Fruit fly (Drosophila melanogaster): ENCODE data around the gene MRP.

The MRP gene

dm6 chr2L:12718437-12719376 is at the start of gene MRP:
TSS of gene MRP (plus strand) at chr2L:12719045.
- TF ChIP-seq Hr83 (GFP tag; optimal IDR thresholded peaks at IDR 0.05; ENCODE audit: poor library complexity, severe bottlenecking) (no peak), Rel (GFP tag; optimal IDR thresholded peaks at IDR 0.05) (no peak), Rel (tag; optimal IDR thresholded peaks at IDR 0.05) (peak; percentile 47)

- TF ChIP-seq foxo (GFP tag; optimal IDR thresholded peaks at IDR 0.05): no peak
- no peak for TF ChIP-seq br (GFP tag; optimal IDR thresholded peaks at IDR 0.05)
- no peak for TF ChIP-seq h (GFP tag; optimal IDR thresholded peaks at IDR 0.05)
- TF ChIP-seq CG32264 (GFP tag; optimal IDR thresholded peaks at IDR 0.05): no peak
- no peak for TF ChIP-seq CrebA (GFP tag; optimal IDR thresholded peaks at IDR 0.05; ENCODE audit: borderline replicate concordance)
- TF ChIP-seq brk (GFP tag; optimal IDR thresholded peaks at IDR 0.05): no peak
- TF ChIP-seq Myc (optimal IDR thresholded peaks at IDR 0.05): no peak
- TF ChIP-seq fru (GFP tag; optimal IDR thresholded peaks at IDR 0.05): no peak
- no peak for TF ChIP-seq Hnf4 (GFP tag; optimal IDR thresholded peaks at IDR 0.05)
- TF ChIP-seq Abd-B (GFP tag; optimal IDR thresholded peaks at IDR 0.05): no peak
- TF ChIP-seq rgr (GFP tag; optimal IDR thresholded peaks at IDR 0.05): no peak
- TF ChIP-seq sage (GFP tag; optimal IDR thresholded peaks at IDR 0.05): no peak
- no peak for TF ChIP-seq lola (GFP tag; optimal IDR thresholded peaks at IDR 0.05)
- TF ChIP-seq tai (GFP tag; optimal IDR thresholded peaks at IDR 0.05): no peak
- TF ChIP-seq dmrt93B (GFP tag; optimal IDR thresholded peaks at IDR 0.05): no peak
- no peak for TF ChIP-seq Dfd (GFP tag; optimal IDR thresholded peaks at IDR 0.05)
- no peak for TF ChIP-seq usp (GFP tag; optimal IDR thresholded peaks at IDR 0.05)
- TF ChIP-seq CG9705 (GFP tag; optimal IDR thresholded peaks at IDR 0.05): no peak
Measured at dm6 chr2L:12669614-12670013, 49.2 kb upstream of the MRP start, which contains the start of gene Nepl7. TSS of gene Nepl7 (minus strand) at chr2L:12669714.

dm6 chr2L:12672296-12672695 is 46.5 kb upstream of the MRP start:
- TF ChIP-seq N (GFP tag; optimal IDR thresholded peaks at IDR 0.05): no peak
- no peak for TF ChIP-seq Abd-B (GFP tag; optimal IDR thresholded peaks at IDR 0.05)
- no peak for TF ChIP-seq Jra (GFP tag; optimal IDR thresholded peaks at IDR 0.05)
- TF ChIP-seq rgr (GFP tag; optimal IDR thresholded peaks at IDR 0.05): no peak
- no peak for TF ChIP-seq jim (GFP tag; optimal IDR thresholded peaks at IDR 0.05)
- TF ChIP-seq Dif (GFP tag; optimal IDR thresholded peaks at IDR 0.05; ENCODE audit: partially characterized antibody): no peak
- TF ChIP-seq lola (GFP tag; optimal IDR thresholded peaks at IDR 0.05): no peak
- TF ChIP-seq Mio (GFP tag; optimal IDR thresholded peaks at IDR 0.05): no peak
- TF ChIP-seq foxo (GFP tag; optimal IDR thresholded peaks at IDR 0.05): no peak
- TF ChIP-seq br (GFP tag; optimal IDR thresholded peaks at IDR 0.05): no peak
- TF ChIP-seq woc (GFP tag; optimal IDR thresholded peaks at IDR 0.05): no peak
- no peak for TF ChIP-seq psq (GFP tag; optimal IDR thresholded peaks at IDR 0.05)
- TF ChIP-seq fru (GFP tag; optimal IDR thresholded peaks at IDR 0.05): no peak
- TF ChIP-seq Hr78 (GFP tag; optimal IDR thresholded peaks at IDR 0.05): no peak

dm6 chr2L:12674365-12674764 is 44.5 kb upstream of the MRP start:
- TF ChIP-seq GATAd (GFP tag; optimal IDR thresholded peaks at IDR 0.05): no peak
- no peak for TF ChIP-seq fru (GFP tag; optimal IDR thresholded peaks at IDR 0.05)
- TF ChIP-seq Dif (GFP tag; optimal IDR thresholded peaks at IDR 0.05; ENCODE audit: partially characterized antibody): no peak
- no peak for TF ChIP-seq Hr83 (GFP tag; optimal IDR thresholded peaks at IDR 0.05; ENCODE audit: poor library complexity, severe bottlenecking)
- no peak for TF ChIP-seq dl (GFP tag; optimal IDR thresholded peaks at IDR 0.05; ENCODE audit: insufficient read depth in 1 of 2, partially characterized antibody in 2 of 2)
- TF ChIP-seq dmrt93B (GFP tag; optimal IDR thresholded peaks at IDR 0.05): no peak
- no peak for TF ChIP-seq woc (GFP tag; optimal IDR thresholded peaks at IDR 0.05)
- TF ChIP-seq CG9705 (GFP tag; optimal IDR thresholded peaks at IDR 0.05): no peak
- no peak for TF ChIP-seq Abd-B (GFP tag; optimal IDR thresholded peaks at IDR 0.05)
- TF ChIP-seq CrebA (GFP tag; optimal IDR thresholded peaks at IDR 0.05; ENCODE audit: borderline replicate concordance): no peak

dm6 chr2L:12678286-12678685 is 40.6 kb upstream of the MRP start:
- TF ChIP-seq sv (GFP tag; optimal IDR thresholded peaks at IDR 0.05) (no peak), Hnf4 (GFP tag; optimal IDR thresholded peaks at IDR 0.05) (no peak), GATAd (GFP tag; optimal IDR thresholded peaks at IDR 0.05) (no peak), ey (GFP tag; optimal IDR thresholded peaks at IDR 0.05) (no peak), Rel (GFP tag; optimal IDR thresholded peaks at IDR 0.05) (no peak), Rel (tag; optimal IDR thresholded peaks at IDR 0.05) (no peak), Hr78 (GFP tag; optimal IDR thresholded peaks at IDR 0.05) (no peak), Sp1 (GFP tag; optimal IDR thresholded peaks at IDR 0.05) (no peak), jim (GFP tag; optimal IDR thresholded peaks at IDR 0.05) (no peak), Hr83 (GFP tag; optimal IDR thresholded peaks at IDR 0.05; ENCODE audit: poor library complexity, severe bottlenecking) (no peak), rgr (GFP tag; optimal IDR thresholded peaks at IDR 0.05) (no peak), pan (optimal IDR thresholded peaks at IDR 0.05) (no peak), tai (GFP tag; optimal IDR thresholded peaks at IDR 0.05) (no peak), Dfd (GFP tag; optimal IDR thresholded peaks at IDR 0.05) (no peak), lola (GFP tag; optimal IDR thresholded peaks at IDR 0.05) (no peak), CG32264 (GFP tag; optimal IDR thresholded peaks at IDR 0.05) (no peak), psq (GFP tag; optimal IDR thresholded peaks at IDR 0.05) (no peak), Mio (GFP tag; optimal IDR thresholded peaks at IDR 0.05) (no peak), foxo (GFP tag; optimal IDR thresholded peaks at IDR 0.05) (no peak), HLH106 (tag; optimal IDR thresholded peaks at IDR 0.05) (no peak)
